Fruit fly (Drosophila melanogaster) whole organism, embryonic: ENCODE results near the gene CG4313.

Experiments
- BtbVII ChIP-seq: fragments of 200-800 bp; sonication (Bioruptor generic); optimal IDR thresholded peaks from 3 replicates; lab custom pipeline; 2017; ENCODE audit warnings: missing biosample characterization, mild to moderate bottlenecking, missing genetic modification characterization
- CG10274 ChIP-seq: fragments of 200-800 bp; sonication (Bioruptor generic); optimal IDR thresholded peaks from 3 replicates; lab custom pipeline; 2017; ENCODE audit warnings: missing biosample characterization, mild to moderate bottlenecking, missing genetic modification characterization
- CG12769 ChIP-seq: fragments of 200-800 bp; sonication (Bioruptor generic); optimal IDR thresholded peaks from 2 replicates; lab custom pipeline; 2019; ENCODE audit warnings: missing biosample characterization, mild to moderate bottlenecking, missing genetic modification characterization, moderate library complexity
- CG14050 ChIP-seq: fragments of 200-800 bp; sonication (Bioruptor generic); IDR thresholded peaks from 3 replicates; pipeline ENCODE4 v1.3.6; 2022; ENCODE audit warnings: missing biosample characterization, missing genetic modification characterization
- CG15479 ChIP-seq: fragments of 200-800 bp; sonication (Bioruptor generic); optimal IDR thresholded peaks from 3 replicates; lab custom pipeline; 2019; ENCODE audit warnings: missing biosample characterization, mild to moderate bottlenecking, missing genetic modification characterization, moderate library complexity
- CG1602 ChIP-seq: fragments of 200-800 bp; sonication (Bioruptor generic); optimal IDR thresholded peaks from 3 replicates; lab custom pipeline; 2016; ENCODE audit warnings: missing biosample characterization, missing genetic modification characterization
- CG16813 ChIP-seq: fragments of 200-800 bp; sonication (Bioruptor generic); IDR thresholded peaks from 3 replicates; pipeline ENCODE4 v1.3.6; 2022; ENCODE audit warnings: missing biosample characterization, missing genetic modification characterization; ENCODE audit not compliant: partially characterized antibody
- CG17385 ChIP-seq: fragments of 200-800 bp; sonication (Bioruptor generic); optimal IDR thresholded peaks from 3 replicates; lab custom pipeline; 2018; ENCODE audit warnings: missing biosample characterization, mild to moderate bottlenecking, missing genetic modification characterization
- CG17912 ChIP-seq: fragments of 200-800 bp; sonication (Bioruptor generic); optimal IDR thresholded peaks from 2 replicates; lab custom pipeline; 2018; ENCODE audit warnings: missing biosample characterization, mild to moderate bottlenecking, missing genetic modification characterization
- CG2875 ChIP-seq: fragments of 200-800 bp; sonication (Bioruptor generic); optimal IDR thresholded peaks from 2 replicates; lab custom pipeline; 2017; ENCODE audit warnings: missing biosample characterization, mild to moderate bottlenecking, missing genetic modification characterization, missing genetic modification reagents
- CG30431 ChIP-seq: fragments of 200-800 bp; sonication (Bioruptor generic); optimal IDR thresholded peaks from 2 replicates; lab custom pipeline; 2017; ENCODE audit warnings: missing biosample characterization, missing genetic modification characterization
- CG31441 ChIP-seq: fragments of 200-800 bp; sonication (Bioruptor generic); IDR thresholded peaks from 2 replicates; pipeline ENCODE4 v1.3.6; 2022; ENCODE audit warnings: missing biosample characterization, missing genetic modification characterization
- CG4328 ChIP-seq: fragments of 200-800 bp; sonication (Bioruptor generic); optimal IDR thresholded peaks from 3 replicates; lab custom pipeline; 2017; ENCODE audit warnings: missing biosample characterization, missing genetic modification reagents, missing genetic modification characterization
- CG7372 ChIP-seq: fragments of 200-800 bp; sonication (Bioruptor generic); IDR thresholded peaks from 2 replicates; pipeline ENCODE4 v1.3.6; 2022; ENCODE audit warnings: missing biosample characterization, missing genetic modification characterization
- CG7839 ChIP-seq: fragments of 200-800 bp; sonication (Bioruptor generic); optimal IDR thresholded peaks from 3 replicates; lab custom pipeline; 2018; ENCODE audit warnings: missing biosample characterization, mild to moderate bottlenecking, missing genetic modification characterization, moderate library complexity
- CG8388 ChIP-seq: fragments of 200-800 bp; sonication (Bioruptor generic); optimal IDR thresholded peaks from 2 replicates; lab custom pipeline; 2019; ENCODE audit warnings: missing biosample characterization, mild to moderate bottlenecking, missing genetic modification characterization, moderate library complexity
- CG9437 ChIP-seq: fragments of 200-800 bp; sonication (Bioruptor generic); optimal IDR thresholded peaks from 2 replicates; lab custom pipeline; 2018; ENCODE audit warnings: missing biosample characterization, mild to moderate bottlenecking, missing genetic modification characterization
- Dek ChIP-seq: fragments of 200-800 bp; sonication (Bioruptor generic); optimal IDR thresholded peaks from 3 replicates; lab custom pipeline; 2019; ENCODE audit warnings: missing biosample characterization, mild to moderate bottlenecking, missing genetic modification characterization, moderate library complexity
- Dref ChIP-seq: fragments of 200-800 bp; sonication (Bioruptor generic); IDR thresholded peaks from 2 replicates; pipeline ENCODE4 v1.3.6; 2022; ENCODE audit warnings: missing biosample characterization, missing genetic modification characterization
- GATAe ChIP-seq: fragments of 200-800 bp; sonication (Bioruptor generic); conservative IDR thresholded peaks from 2 replicates; pipeline ENCODE4 v1.3.6; 2022; ENCODE audit warnings: missing biosample characterization, missing genetic modification characterization
- Gsc ChIP-seq: fragments of 200-800 bp; sonication (Bioruptor generic); IDR thresholded peaks from 2 replicates; pipeline ENCODE4 v1.3.6; 2022; ENCODE audit warnings: missing biosample characterization, missing genetic modification characterization
- HHEX ChIP-seq: fragments of 200-800 bp; sonication (Bioruptor generic); optimal IDR thresholded peaks from 3 replicates; lab custom pipeline; 2017; ENCODE audit warnings: missing biosample characterization, mild to moderate bottlenecking, missing genetic modification characterization, missing genetic modification reagents
- HLH54F ChIP-seq: fragments of 200-800 bp; sonication (Bioruptor generic); optimal IDR thresholded peaks from 3 replicates; lab custom pipeline; 2016; ENCODE audit warnings: missing biosample characterization, missing genetic modification characterization
- Hr78 ChIP-seq, 2 experiments: fragments of 200-800 bp in 1 of 2; fragments of >200 bp in 1 of 2; sonication (Bioruptor generic) in 1 of 2; optimal IDR thresholded peaks; 2 replicates each; lab custom pipeline; 2017 to 2019; ENCODE audit warnings: missing biosample characterization in 2 of 2, missing genetic modification characterization in 2 of 2, mild to moderate bottlenecking in 1 of 2, moderate library complexity in 1 of 2
- Neu2 ChIP-seq: fragments of 200-800 bp; sonication (Bioruptor generic); optimal IDR thresholded peaks from 3 replicates; lab custom pipeline; 2016; ENCODE audit warnings: missing biosample characterization, missing genetic modification characterization, borderline replicate concordance
- Oli ChIP-seq: fragments of 200-800 bp; sonication (Bioruptor generic); optimal IDR thresholded peaks from 2 replicates; lab custom pipeline; 2018; ENCODE audit warnings: missing biosample characterization, mild to moderate bottlenecking, missing genetic modification characterization, moderate library complexity
- Ptx1 ChIP-seq: fragments of 200-800 bp; sonication (Bioruptor generic); IDR thresholded peaks from 2 replicates; pipeline ENCODE4 v1.3.6; 2022; ENCODE audit warnings: missing biosample characterization, missing genetic modification characterization
- Six4 ChIP-seq: fragments of 200-800 bp; sonication (Bioruptor generic); optimal IDR thresholded peaks from 2 replicates; lab custom pipeline; 2016; ENCODE audit warnings: missing biosample characterization, missing genetic modification characterization
- ab ChIP-seq: fragments of 200-800 bp; sonication (Bioruptor generic); optimal IDR thresholded peaks from 2 replicates; lab custom pipeline; 2016; ENCODE audit warnings: missing biosample characterization, missing genetic modification characterization
- aop ChIP-seq: fragments of 200-800 bp; sonication (Bioruptor generic); IDR thresholded peaks from 2 replicates; pipeline ENCODE4 v1.3.6; 2022; ENCODE audit warnings: missing biosample characterization, missing genetic modification characterization
- btn ChIP-seq: fragments of 200-800 bp; sonication (Bioruptor generic); optimal IDR thresholded peaks from 2 replicates; lab custom pipeline; 2016; ENCODE audit warnings: missing biosample characterization, missing genetic modification characterization
- cas ChIP-seq: fragments of 200-800 bp; sonication (Bioruptor generic); IDR thresholded peaks from 2 replicates; pipeline ENCODE4 v1.3.6; 2022; ENCODE audit warnings: missing biosample characterization, missing genetic modification characterization
- chinmo ChIP-seq: fragments of 200-800 bp; sonication (Bioruptor generic); IDR thresholded peaks from 4 replicates; pipeline ENCODE4 v1.3.6; 2022; ENCODE audit warnings: missing biosample characterization, missing genetic modification characterization; ENCODE audit not compliant: partially characterized antibody
- crol ChIP-seq: fragments of 200-800 bp; sonication (Bioruptor generic); IDR thresholded peaks from 2 replicates; pipeline ENCODE4 v1.3.6; 2022; ENCODE audit warnings: missing biosample characterization, missing genetic modification characterization
- cwo ChIP-seq: fragments of 200-800 bp; sonication (Bioruptor generic); optimal IDR thresholded peaks from 3 replicates; lab custom pipeline; 2017; ENCODE audit warnings: missing biosample characterization, missing genetic modification characterization, mild to moderate bottlenecking, moderate library complexity, missing genetic modification reagents
- dmrt99B ChIP-seq: fragments of 200-800 bp; sonication (Bioruptor generic); optimal IDR thresholded peaks from 2 replicates; lab custom pipeline; 2018; ENCODE audit warnings: missing biosample characterization, mild to moderate bottlenecking, missing genetic modification characterization, moderate library complexity
- ems ChIP-seq: fragments of 200-800 bp; sonication (Bioruptor generic); optimal IDR thresholded peaks from 3 replicates; lab custom pipeline; 2016; ENCODE audit warnings: missing biosample characterization, missing genetic modification characterization
- exex ChIP-seq: fragments of 200-800 bp; sonication (Bioruptor generic); optimal IDR thresholded peaks from 4 replicates; lab custom pipeline; 2018; ENCODE audit warnings: missing biosample characterization, mild to moderate bottlenecking, missing genetic modification characterization, moderate library complexity
- fd102C ChIP-seq: fragments of 200-800 bp; sonication (Bioruptor generic); optimal IDR thresholded peaks from 2 replicates; lab custom pipeline; 2018; ENCODE audit warnings: missing biosample characterization, mild to moderate bottlenecking, missing genetic modification characterization, moderate library complexity
- ftz-f1 ChIP-seq: fragments of 200-800 bp; sonication (Bioruptor generic); optimal IDR thresholded peaks from 2 replicates; lab custom pipeline; 2016; ENCODE audit warnings: missing biosample characterization, missing genetic modification characterization
- gsb ChIP-seq: fragments of 200-800 bp; sonication (Bioruptor generic); IDR thresholded peaks from 2 replicates; pipeline ENCODE4 v1.3.6; 2022; ENCODE audit warnings: missing biosample characterization, missing genetic modification characterization
- phol ChIP-seq: fragments of 200-800 bp; sonication (Bioruptor generic); optimal IDR thresholded peaks from 3 replicates; lab custom pipeline; 2018; ENCODE audit warnings: missing biosample characterization, mild to moderate bottlenecking, missing genetic modification characterization, moderate library complexity
- so ChIP-seq: fragments of 200-800 bp; sonication (Bioruptor generic); IDR thresholded peaks from 3 replicates; pipeline ENCODE4 v1.3.6; 2022; ENCODE audit warnings: missing biosample characterization, missing genetic modification characterization
- tx ChIP-seq: fragments of 200-800 bp; sonication (Bioruptor generic); optimal IDR thresholded peaks from 2 replicates; lab custom pipeline; 2016; ENCODE audit warnings: missing biosample characterization, missing genetic modification characterization
- z ChIP-seq: fragments of 200-800 bp; sonication (Bioruptor generic); IDR thresholded peaks from 3 replicates; pipeline ENCODE4 v1.3.6; 2022; ENCODE audit warnings: missing biosample characterization, missing genetic modification characterization
- zfh1 ChIP-seq: fragments of 200-800 bp; sonication (Bioruptor generic); IDR thresholded peaks from 3 replicates; pipeline ENCODE4 v1.3.6; 2022; ENCODE audit warnings: missing biosample characterization, missing genetic modification characterization

The CG4313 gene

DNA sequence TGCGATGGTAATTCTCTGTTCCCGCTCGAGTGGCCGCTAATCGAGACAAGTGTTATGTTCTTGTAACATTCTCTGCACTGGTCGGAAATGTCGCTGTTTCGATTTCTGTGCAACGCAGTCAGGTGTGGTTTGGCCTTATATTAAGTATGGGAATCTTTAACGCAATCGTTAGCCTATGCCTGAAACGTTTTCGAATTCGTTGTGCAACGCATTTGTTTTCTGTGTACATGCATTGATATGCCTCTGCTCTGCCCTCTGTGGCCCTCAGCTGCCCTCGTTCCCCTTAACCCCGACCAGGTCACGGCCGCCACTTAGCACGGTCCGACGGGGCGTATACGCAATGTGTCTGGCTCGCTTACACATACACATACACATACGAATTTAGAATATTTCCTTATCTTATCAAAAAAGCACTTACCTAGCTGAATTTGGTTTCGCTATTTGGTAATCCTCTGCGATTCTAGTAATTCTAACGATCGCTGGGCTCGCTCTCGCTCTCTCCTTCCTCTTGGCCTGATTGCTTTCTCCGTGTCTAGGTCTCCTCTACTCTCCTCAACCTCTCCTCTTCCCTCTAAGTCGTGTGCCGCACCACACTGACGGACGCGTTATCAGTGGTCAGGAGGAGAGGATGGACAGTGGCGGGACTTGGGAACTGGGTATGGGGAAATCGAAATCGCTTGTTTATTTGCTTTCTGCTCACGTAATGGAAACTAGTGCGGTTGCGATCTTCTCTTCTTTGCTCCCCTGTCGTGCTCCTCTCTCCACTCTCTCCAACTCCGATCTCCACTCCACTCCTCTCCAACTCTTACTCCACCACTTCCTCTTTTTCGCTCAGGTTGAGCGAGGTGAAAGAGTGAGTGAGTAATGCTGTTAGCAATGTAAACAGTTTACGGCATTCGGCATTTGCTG is 7.4 kb downstream of the CG4313 start (continued):
- no peak for TF ChIP-seq CG31441
- TF ChIP-seq zfh1 (GFP tag; lab: Robert Waterston, UW), result no peak
- TF ChIP-seq HHEX, result peak; percentile 2
- TF ChIP-seq cwo, result peak; percentile 37
- TF ChIP-seq ems (GFP tag; lab: Kevin White, UChicago), result no peak
- TF ChIP-seq btn (GFP tag; lab: Kevin White, UChicago), result no peak
- peak; percentile 92 for TF ChIP-seq z (GFP tag; lab: Robert Waterston, UW)
- TF ChIP-seq chinmo (GFP tag; lab: Robert Waterston, UW), result 0 out of 4 replicates have a peak, but pooled peaks have one; percentile 31
- no peak for TF ChIP-seq so (GFP tag; lab: Robert Waterston, UW)
- no peak for TF ChIP-seq CG7839 (tag; lab: Kevin White, UChicago)
- no peak for TF ChIP-seq fd102C
- TF ChIP-seq crol, result peak; percentile 85
- no peak for TF ChIP-seq CG2875 (GFP tag; lab: Kevin White, UChicago)
- no peak for TF ChIP-seq Dek (tag; lab: Kevin White, UChicago)
- TF ChIP-seq Hr78 (GFP tag; optimal IDR thresholded peaks at IDR 0.05; lab: Kevin White, UChicago), result peak in 1 of 2 experiments; percentile 97
- TF ChIP-seq ftz-f1 (GFP tag; lab: Kevin White, UChicago), result peak; percentile 72
- TF ChIP-seq CG7372 (GFP tag; lab: Robert Waterston, UW), result peak; percentile 69
- TF ChIP-seq CG17385 (GFP tag; lab: Kevin White, UChicago), result no peak
- no peak for TF ChIP-seq CG30431 (GFP tag; lab: Kevin White, UChicago)
- TF ChIP-seq tx (GFP tag; lab: Kevin White, UChicago), result no peak
- no peak for TF ChIP-seq CG9437 (GFP tag; lab: Kevin White, UChicago)
- TF ChIP-seq exex, result peak; percentile 80
- no peak for TF ChIP-seq CG17912 (GFP tag; lab: Kevin White, UChicago)
- TF ChIP-seq CG12769 (tag; lab: Kevin White, UChicago), result peak; percentile 22
- TF ChIP-seq aop (GFP tag; lab: Robert Waterston, UW), result no peak
- 0 out of 2 replicates have a peak, but pooled peaks have one; percentile 10 for TF ChIP-seq Dref (GFP tag; lab: Robert Waterston, UW)

DNA sequence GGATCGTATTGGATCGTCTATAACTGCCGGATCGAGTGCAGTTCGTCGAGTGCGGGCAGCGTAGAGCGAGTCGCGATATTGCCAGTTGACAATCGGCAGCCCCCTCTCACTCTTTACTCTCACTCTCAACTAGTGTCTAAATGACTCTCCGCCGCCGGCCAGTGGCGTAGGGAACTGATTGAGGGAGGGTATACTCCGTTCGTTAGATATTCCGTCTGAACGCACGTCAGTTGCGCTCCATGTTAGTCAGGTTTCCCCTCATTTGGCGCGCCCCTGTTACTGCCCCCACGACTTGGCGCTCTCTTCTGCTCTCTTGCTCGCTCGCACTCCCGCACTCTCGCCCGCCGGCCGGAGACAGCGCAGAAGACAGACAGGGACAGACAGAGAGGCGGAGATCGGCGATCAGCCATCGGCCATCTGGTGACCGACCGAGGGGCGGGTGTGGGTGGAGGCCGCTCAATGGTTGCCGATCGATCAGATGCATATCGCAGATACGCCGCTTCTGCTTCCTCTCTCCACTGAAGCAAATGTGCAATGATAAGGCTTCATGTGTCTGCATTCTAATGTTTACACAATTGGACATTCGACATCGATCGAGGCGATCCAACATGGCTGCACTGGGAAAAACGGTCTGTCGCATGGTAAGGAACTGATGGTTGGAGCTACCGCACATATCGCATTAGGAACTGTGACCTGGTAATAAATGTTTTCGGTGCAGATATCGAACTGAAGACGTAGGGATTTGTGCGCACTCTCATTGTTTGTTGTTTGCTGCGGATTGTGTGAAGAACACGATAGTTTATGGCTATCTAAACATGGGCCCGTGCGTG is 8.6 kb downstream of the CG4313 start, which contains the start of gene moody:
Gene moody, minus strand, starts transcription at position 51 of the 830 bp plus-strand sequence.
- TF ChIP-seq GATAe (GFP tag; lab: Robert Waterston, UW) (peak; percentile 88), Six4 (GFP tag; lab: Kevin White, UChicago) (peak; percentile 95), Gsc (GFP tag; lab: Robert Waterston, UW) (peak; percentile 93), CG16813 (GFP tag; lab: Robert Waterston, UW) (no peak), gsb (GFP tag; lab: Robert Waterston, UW) (peak; percentile 98), cas (GFP tag; lab: Robert Waterston, UW) (peak; percentile 98), CG15479 (GFP tag; lab: Kevin White, UChicago) (peak; percentile 68), CG4328 (peak; percentile 99), Ptx1 (GFP tag; lab: Robert Waterston, UW) (peak; percentile 98), CG10274 (GFP tag; lab: Kevin White, UChicago) (peak; percentile 92), CG1602 (GFP tag; lab: Kevin White, UChicago) (peak; percentile 93), HLH54F (GFP tag; lab: Kevin White, UChicago) (peak; percentile 98), BtbVII (GFP tag; lab: Kevin White, UChicago) (peak; percentile 97), CG8388 (peak; percentile 86), ab (peak; percentile 89), Neu2 (GFP tag; lab: Kevin White, UChicago) (peak; percentile 70), phol (tag; lab: Kevin White, UChicago) (peak; percentile 83), aop (GFP tag; lab: Robert Waterston, UW) (peak; percentile 96), dmrt99B (tag; lab: Kevin White, UChicago) (peak; percentile 95), Oli (tag; lab: Kevin White, UChicago) (peak; percentile 93), CG14050 (GFP tag; lab: Robert Waterston, UW) (peak; percentile 98)
